Worm (Caenorhabditis elegans) whole organism, late embryonic: ENCODE results near the gene C33H5.2.

Experiments
- ama-1 ChIP-seq: fragments of 150-350 bp; optimal IDR thresholded peaks from 2 replicates; lab custom pipeline; 2014
- hlh-13 ChIP-seq: fragments of 200-800 bp; sonication (Bioruptor generic); optimal IDR thresholded peaks from 2 replicates; lab custom pipeline; 2018; ENCODE audit warnings: mild to moderate bottlenecking, missing genetic modification characterization, missing compliant biosample characterization
- lim-6 ChIP-seq: sonication (generic microtip); optimal IDR thresholded peaks from 2 replicates; lab custom pipeline; 2016; ENCODE audit warnings: missing genetic modification characterization, missing compliant biosample characterization

- TF ChIP-seq hlh-13 (GFP tag; lab: Kevin White, UChicago) (no peak), ama-1 (lab: Kevin White, UChicago) (no peak), lim-6 (tag; lab: Kevin White, UChicago) (no peak)
These were observed 30.6 kb upstream of the C33H5.2 start, which contains the start of the genes hcf-1 and swd-2.2 for ce11 chrIV:7774206-7774605.
